Worm (Caenorhabditis elegans): ENCODE measurements around the gene Y39A1A.3.

DNA sequence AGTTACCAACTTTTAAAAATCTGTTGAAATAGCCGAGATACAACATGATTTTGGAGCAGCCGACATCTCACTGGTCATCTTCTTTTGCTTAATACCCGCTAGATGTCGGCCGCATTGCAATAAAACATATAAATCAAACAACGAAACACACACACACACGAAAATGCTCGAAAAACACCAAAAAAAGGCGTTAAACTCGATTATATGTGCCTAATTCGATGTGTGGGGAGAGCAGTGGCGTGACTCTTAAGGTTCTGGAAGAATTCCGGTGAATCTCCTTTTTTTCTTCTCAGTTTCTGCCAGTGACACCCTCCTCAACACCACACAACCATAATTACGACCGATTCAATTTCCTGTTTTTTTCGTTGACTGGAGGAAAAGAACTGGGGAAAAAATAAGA, 16.1 kb downstream of the Y39A1A.3 start:
- TF ChIP-seq ets-7 (tag; optimal IDR thresholded peaks at IDR 0.05) (no peak), F13C5.2 (tag; optimal IDR thresholded peaks at IDR 0.05) (no peak), hmg-4 (GFP tag; optimal IDR thresholded peaks at IDR 0.05) (no peak), tbx-37 (GFP tag; conservative IDR thresholded peaks at IDR 0.05) (no peak), ceh-36 (tag; optimal IDR thresholded peaks at IDR 0.05) (no peak)
